Worm (Caenorhabditis elegans) whole organism, mixed stage, embryonic: ENCODE data around the gene aip-1.

Experiments
- M03D4.4 ChIP-seq: sonication (generic microtip); optimal IDR thresholded peaks from 2 replicates; lab custom pipeline; 2017; ENCODE audit warnings: mild to moderate bottlenecking, missing genetic modification characterization, missing compliant biosample characterization
- bed-3 ChIP-seq: fragments of 200-800 bp; sonication (Bioruptor generic); optimal IDR thresholded peaks from 3 replicates; lab custom pipeline; 2018; ENCODE audit warnings: mild to moderate bottlenecking, missing genetic modification characterization, moderate library complexity, missing compliant biosample characterization
- blmp-1 ChIP-seq: fragments of 150-350 bp; optimal IDR thresholded peaks from 2 replicates; lab custom pipeline; 2014; ENCODE audit warnings: missing biosample characterization, missing genetic modification characterization
- ceh-39 ChIP-seq: fragments of 150-350 bp; optimal IDR thresholded peaks from 2 replicates; lab custom pipeline; 2014; ENCODE audit warnings: missing biosample characterization, missing genetic modification characterization
- ceh-43 ChIP-seq: fragments of 200-800 bp; sonication (Bioruptor generic); optimal IDR thresholded peaks from 2 replicates; lab custom pipeline; 2018; ENCODE audit warnings: mild to moderate bottlenecking, missing genetic modification characterization, moderate library complexity, missing compliant biosample characterization
- ceh-83 ChIP-seq: fragments of 200-800 bp; sonication (Bioruptor generic); optimal IDR thresholded peaks from 2 replicates; lab custom pipeline; 2018; ENCODE audit warnings: mild to moderate bottlenecking, missing genetic modification characterization, missing compliant biosample characterization
- ces-1 ChIP-seq: fragments of 150-350 bp; optimal IDR thresholded peaks from 2 replicates; lab custom pipeline; 2014; ENCODE audit warnings: missing biosample characterization, missing genetic modification reagents, missing genetic modification characterization
- drap-1 ChIP-seq: fragments of 200-800 bp; sonication (Bioruptor generic); optimal IDR thresholded peaks from 3 replicates; lab custom pipeline; 2018; ENCODE audit warnings: mild to moderate bottlenecking, missing genetic modification characterization, missing compliant biosample characterization
- elt-1 ChIP-seq: sonication (generic microtip); optimal IDR thresholded peaks from 2 replicates; lab custom pipeline; 2017; ENCODE audit warnings: missing genetic modification characterization, mild to moderate bottlenecking, missing compliant biosample characterization, antibody characterized with exemption, moderate library complexity, borderline replicate concordance; ENCODE audit not compliant: insufficient read depth
- elt-3 ChIP-seq: fragments of 150-350 bp; optimal IDR thresholded peaks from 2 replicates; lab custom pipeline; 2014; ENCODE audit warnings: missing biosample characterization, missing genetic modification characterization
- flh-1 ChIP-seq: fragments of 200-800 bp; sonication (Bioruptor generic); optimal IDR thresholded peaks from 2 replicates; lab custom pipeline; 2018; ENCODE audit warnings: mild to moderate bottlenecking, missing genetic modification characterization, moderate library complexity, missing compliant biosample characterization
- ham-2 ChIP-seq: fragments of 200-800 bp; sonication (Bioruptor generic); optimal IDR thresholded peaks from 2 replicates; lab custom pipeline; 2018; ENCODE audit warnings: mild to moderate bottlenecking, missing genetic modification characterization, missing compliant biosample characterization
- lin-32 ChIP-seq: fragments of 200-800 bp; sonication (Bioruptor generic); optimal IDR thresholded peaks from 2 replicates; lab custom pipeline; 2018; ENCODE audit warnings: mild to moderate bottlenecking, missing genetic modification characterization, missing compliant biosample characterization
- lsy-2 ChIP-seq: fragments of 150-350 bp; optimal IDR thresholded peaks from 2 replicates; lab custom pipeline; 2014; ENCODE audit warnings: missing biosample characterization, missing genetic modification characterization
- mab-5 ChIP-seq: fragments of 150-350 bp; optimal IDR thresholded peaks from 2 replicates; lab custom pipeline; 2014; ENCODE audit warnings: missing biosample characterization, missing genetic modification characterization
- mls-2 ChIP-seq: sonication (generic microtip); optimal IDR thresholded peaks from 2 replicates; lab custom pipeline; 2016; ENCODE audit warnings: mild to moderate bottlenecking, missing genetic modification characterization, moderate library complexity, missing compliant biosample characterization
- nhr-12 ChIP-seq: fragments of 150-350 bp; optimal IDR thresholded peaks from 2 replicates; lab custom pipeline; 2014; ENCODE audit warnings: missing biosample characterization, missing genetic modification characterization
- nhr-2 ChIP-seq: fragments of 150-350 bp; optimal IDR thresholded peaks from 2 replicates; lab custom pipeline; 2014; ENCODE audit warnings: missing biosample characterization, missing genetic modification characterization
- nhr-237 ChIP-seq: fragments of 150-350 bp; optimal IDR thresholded peaks from 2 replicates; lab custom pipeline; 2014; ENCODE audit warnings: missing biosample characterization, missing genetic modification characterization
- nhr-28 ChIP-seq: fragments of 150-350 bp; optimal IDR thresholded peaks from 2 replicates; lab custom pipeline; 2014; ENCODE audit warnings: missing biosample characterization, missing genetic modification characterization
- nhr-76 ChIP-seq: sonication (generic microtip); optimal IDR thresholded peaks from 2 replicates; lab custom pipeline; 2017; ENCODE audit warnings: missing biosample characterization, missing genetic modification characterization
- pha-4 ChIP-seq: fragments of 150-350 bp; optimal IDR thresholded peaks from 2 replicates; lab custom pipeline; 2018; ENCODE audit warnings: missing biosample characterization, missing genetic modification reagents, missing genetic modification characterization
- sem-2 ChIP-seq: fragments of 200-800 bp; sonication (Bioruptor generic); optimal IDR thresholded peaks from 2 replicates; lab custom pipeline; 2018; ENCODE audit warnings: mild to moderate bottlenecking, missing genetic modification characterization, missing compliant biosample characterization
- sptf-1 ChIP-seq: sonication (generic microtip); optimal IDR thresholded peaks from 2 replicates; lab custom pipeline; 2017; ENCODE audit warnings: mild to moderate bottlenecking, missing genetic modification characterization, moderate library complexity, missing compliant biosample characterization
- unc-39 ChIP-seq: fragments of 150-350 bp; optimal IDR thresholded peaks from 2 replicates; lab custom pipeline; 2014; ENCODE audit warnings: missing biosample characterization, missing genetic modification characterization
- unc-62 ChIP-seq: fragments of 150-350 bp; optimal IDR thresholded peaks from 2 replicates; lab custom pipeline; 2014; ENCODE audit warnings: missing biosample characterization, missing genetic modification reagents, missing genetic modification characterization

aip-1 gene

DNA sequence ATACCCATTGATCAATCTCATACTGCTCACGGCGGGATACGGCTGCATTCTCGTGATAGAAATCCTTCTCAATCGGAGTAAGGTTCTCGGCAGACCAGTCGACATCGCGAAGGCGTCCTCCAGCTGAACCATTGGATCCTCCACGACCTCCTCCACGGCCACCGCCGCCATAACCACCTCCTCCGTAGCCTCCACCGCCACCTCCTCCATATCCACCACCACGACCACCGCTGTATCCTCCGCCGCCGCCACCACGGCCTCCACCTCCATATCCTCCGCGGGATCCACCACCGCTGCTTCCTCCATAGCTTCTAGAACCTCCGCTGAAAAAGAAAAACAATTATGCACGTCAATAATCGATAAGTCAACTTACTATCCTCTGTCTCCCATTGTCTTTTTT lies 706 bp upstream of the aip-1 start:
- TF ChIP-seq sem-2 (GFP tag; lab: Kevin White, UChicago) (peak; percentile 13), ceh-83 (GFP tag; lab: Kevin White, UChicago) (no peak)
- TF ChIP-seq, all 35 proteins: peak for 1

- TF ChIP-seq mab-5, result no peak
Observed at ce11 chrV:14013638-14014037, 1.5 kb downstream of the aip-1 start.

ce11 chrV:14014395-14014794 lies 2.3 kb downstream of the aip-1 start, which contains the start of gene end-3:
Gene end-3 (plus strand): TSS chrV:14014695.
- TF ChIP-seq mab-5 (no peak), blmp-1 (tag; lab: Kevin White, UChicago) (no peak), elt-3 (tag; lab: Kevin White, UChicago) (no peak), nhr-76 (no peak), elt-1 (no peak), pha-4 (tag; lab: Kevin White, UChicago) (no peak), lin-32 (GFP tag; lab: Kevin White, UChicago) (no peak), unc-62 (GFP tag; lab: Kevin White, UChicago) (no peak), nhr-12 (tag; lab: Kevin White, UChicago) (no peak), nhr-237 (tag; lab: Kevin White, UChicago) (no peak), mls-2 (no peak), nhr-28 (tag; lab: Kevin White, UChicago) (no peak), lsy-2 (tag; lab: Kevin White, UChicago) (no peak), unc-39 (tag; lab: Kevin White, UChicago) (no peak), nhr-2 (tag; lab: Kevin White, UChicago) (no peak)

DNA sequence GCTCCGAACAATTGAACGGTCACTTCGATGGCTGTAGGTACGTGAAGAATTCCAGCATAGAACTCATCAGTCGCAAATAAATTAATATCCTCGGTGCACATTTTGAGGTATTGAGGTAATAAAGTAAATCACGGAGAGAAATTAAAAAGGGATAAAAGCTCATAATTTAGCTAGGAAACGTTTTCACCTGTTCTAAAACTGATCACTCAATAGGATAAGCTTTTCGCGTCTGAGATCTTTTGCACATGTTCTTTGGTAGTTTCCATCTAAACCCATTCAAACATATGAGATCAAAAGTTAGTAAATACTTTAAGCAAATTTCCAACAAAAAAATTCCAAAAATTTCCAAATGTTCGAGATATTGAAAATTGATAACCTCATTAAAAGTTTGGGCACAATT lies 5.3 kb downstream of the aip-1 start, which contains the start of gene srh-308:
Gene srh-308 (minus strand): TSS at position 101 of the 400 bp plus-strand sequence.
- TF ChIP-seq sem-2 (GFP tag; lab: Kevin White, UChicago), result no peak
- TF ChIP-seq blmp-1 (tag; lab: Kevin White, UChicago), result no peak
- TF ChIP-seq lsy-2 (tag; lab: Kevin White, UChicago), result no peak
- no peak for TF ChIP-seq unc-62 (GFP tag; lab: Kevin White, UChicago)
- no peak for TF ChIP-seq M03D4.4
- no peak for TF ChIP-seq elt-1
- no peak for TF ChIP-seq ces-1 (GFP tag; lab: Kevin White, UChicago)
- TF ChIP-seq flh-1 (GFP tag; lab: Kevin White, UChicago), result no peak

DNA sequence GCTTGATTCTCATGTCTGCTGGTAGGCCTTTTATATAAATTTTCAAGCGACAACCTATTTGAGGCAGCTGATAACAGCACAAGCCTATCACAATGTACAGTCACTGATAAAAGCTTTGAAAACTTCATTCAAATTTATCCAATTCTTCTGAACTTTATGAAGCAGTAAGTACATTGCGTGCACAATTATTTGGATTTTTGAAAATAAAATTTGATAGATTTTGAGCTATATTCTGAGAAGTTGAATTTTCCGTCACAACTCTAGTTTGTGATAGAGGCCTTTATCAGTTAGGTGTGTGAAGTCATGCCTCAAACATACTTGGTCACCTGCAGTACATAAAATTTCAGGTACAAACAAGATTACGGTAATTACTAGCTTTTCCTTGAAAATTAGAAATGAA lies 6.5 kb downstream of the aip-1 start, which contains the start of the genes mtl-2 and T08G5.1:
Gene mtl-2 (minus strand): TSS at position 34 of the 400 bp plus-strand sequence.
Gene T08G5.1 (plus strand): TSS at position 127 of the 400 bp plus-strand sequence.
- TF ChIP-seq mab-5, result no peak
- TF ChIP-seq nhr-76, result no peak
- no peak for TF ChIP-seq sptf-1 (tag; lab: Kevin White, UChicago)
- no peak for TF ChIP-seq mls-2
- no peak for TF ChIP-seq ham-2 (GFP tag; lab: Kevin White, UChicago)
- no peak for TF ChIP-seq M03D4.4
- no peak for TF ChIP-seq drap-1 (GFP tag; lab: Kevin White, UChicago)
- no peak for TF ChIP-seq ceh-43 (GFP tag; lab: Kevin White, UChicago)
- TF ChIP-seq ceh-39 (tag; lab: Kevin White, UChicago), result no peak
- no peak for TF ChIP-seq bed-3 (GFP tag; lab: Kevin White, UChicago)
- TF ChIP-seq nhr-2 (tag; lab: Kevin White, UChicago), result no peak
- TF ChIP-seq ces-1 (GFP tag; lab: Kevin White, UChicago), result no peak
- no peak for TF ChIP-seq unc-39 (tag; lab: Kevin White, UChicago)
- TF ChIP-seq lsy-2 (tag; lab: Kevin White, UChicago), result no peak
- no peak for TF ChIP-seq sem-2 (GFP tag; lab: Kevin White, UChicago)
- TF ChIP-seq unc-62 (GFP tag; lab: Kevin White, UChicago), result no peak
- no peak for TF ChIP-seq elt-3 (tag; lab: Kevin White, UChicago)
- TF ChIP-seq flh-1 (GFP tag; lab: Kevin White, UChicago), result no peak
- TF ChIP-seq, all 35 proteins: peak for 0

DNA sequence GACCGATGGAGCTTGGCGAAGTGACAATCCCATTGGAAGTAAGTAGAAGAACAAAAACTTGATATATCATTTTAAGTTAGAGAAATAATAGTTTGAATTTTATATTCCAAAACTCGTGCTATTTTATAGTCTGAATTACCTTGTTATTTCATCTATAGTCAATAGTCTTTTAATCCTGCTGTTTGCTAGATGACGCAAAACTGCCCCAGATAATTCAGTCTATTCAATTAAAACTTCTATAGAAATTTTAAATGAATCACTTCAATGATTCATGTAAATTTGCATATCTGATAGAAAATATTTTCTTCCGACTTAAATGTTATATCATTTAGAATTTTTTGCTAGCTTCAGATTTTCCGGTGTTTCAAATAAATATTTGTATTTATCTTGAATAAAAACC lies 10.9 kb downstream of the aip-1 start, which contains the start of gene T08G5.15:
Gene T08G5.15 (minus strand): TSS at position 101 of the 400 bp plus-strand sequence.
- no peak for TF ChIP-seq drap-1 (GFP tag; lab: Kevin White, UChicago)
- no peak for TF ChIP-seq unc-62 (GFP tag; lab: Kevin White, UChicago)
- no peak for TF ChIP-seq nhr-237 (tag; lab: Kevin White, UChicago)
- no peak for TF ChIP-seq mls-2
- TF ChIP-seq nhr-12 (tag; lab: Kevin White, UChicago), result no peak
